Fruit fly (Drosophila melanogaster) whole organism, prepupa: ENCODE results near the gene ATPsynGL.

Experiments
- Blimp-1 ChIP-seq: fragments of 200-800 bp; sonication (Bioruptor generic); optimal IDR thresholded peaks from 3 replicates; lab custom pipeline; 2017; ENCODE audit warnings: missing biosample characterization, missing genetic modification characterization, mild to moderate bottlenecking, moderate library complexity, missing genetic modification reagents
- CG10669 ChIP-seq: fragments of 200-800 bp; sonication (Bioruptor generic); optimal IDR thresholded peaks from 3 replicates; lab custom pipeline; 2018; ENCODE audit warnings: missing biosample characterization, mild to moderate bottlenecking, missing genetic modification characterization, moderate library complexity
- CG11902 ChIP-seq: fragments of 200-800 bp; sonication (Bioruptor generic); optimal IDR thresholded peaks from 3 replicates; lab custom pipeline; 2016; ENCODE audit warnings: missing biosample characterization, missing genetic modification characterization
- CG31627 ChIP-seq: fragments of 200-800 bp; sonication (Bioruptor generic); optimal IDR thresholded peaks from 3 replicates; lab custom pipeline; 2016; ENCODE audit warnings: missing biosample characterization, missing genetic modification characterization
- CG32006 ChIP-seq: fragments of 200-800 bp; sonication (Bioruptor generic); optimal IDR thresholded peaks from 3 replicates; lab custom pipeline; 2017; ENCODE audit warnings: missing biosample characterization, mild to moderate bottlenecking, missing genetic modification characterization
- CG34406 ChIP-seq: fragments of 200-800 bp; sonication (Bioruptor generic); optimal IDR thresholded peaks from 3 replicates; lab custom pipeline; 2016; ENCODE audit warnings: missing biosample characterization, missing genetic modification characterization
- CG6163 ChIP-seq: fragments of 200-800 bp; sonication (Bioruptor generic); IDR thresholded peaks from 3 replicates; pipeline ENCODE4 v1.3.6; 2022; ENCODE audit warnings: missing biosample characterization, missing genetic modification characterization
- CG6792 ChIP-seq: fragments of 200-800 bp; sonication (Bioruptor generic); optimal IDR thresholded peaks from 3 replicates; lab custom pipeline; 2016; ENCODE audit warnings: missing biosample characterization, missing genetic modification characterization
- CG6808 ChIP-seq: fragments of 200-800 bp; sonication (Bioruptor generic); optimal IDR thresholded peaks from 3 replicates; lab custom pipeline; 2017; ENCODE audit warnings: missing biosample characterization, missing genetic modification characterization, mild to moderate bottlenecking, moderate library complexity, missing genetic modification reagents
- CG7368 ChIP-seq: fragments of 200-800 bp; sonication (Bioruptor generic); optimal IDR thresholded peaks from 3 replicates; lab custom pipeline; 2016; ENCODE audit warnings: missing biosample characterization, missing genetic modification characterization
- CG8632 ChIP-seq: fragments of 200-800 bp; sonication (Bioruptor generic); optimal IDR thresholded peaks from 3 replicates; lab custom pipeline; 2016; ENCODE audit warnings: missing biosample characterization, missing genetic modification characterization
- Eip75B ChIP-seq: fragments of 200-800 bp; sonication (Bioruptor generic); optimal IDR thresholded peaks from 3 replicates; lab custom pipeline; 2016; ENCODE audit warnings: missing biosample characterization, missing genetic modification characterization
- Eip78C ChIP-seq: fragments of 200-800 bp; sonication (Bioruptor generic); peaks from one replicate; lab custom pipeline; 2016; ENCODE audit warnings: missing biosample characterization, missing genetic modification characterization
- Eip93F ChIP-seq: fragments of 200-800 bp; sonication (Bioruptor generic); optimal IDR thresholded peaks from 2 replicates; lab custom pipeline; 2016; ENCODE audit warnings: missing biosample characterization, mild to moderate bottlenecking, missing genetic modification characterization
- OdsH ChIP-seq: fragments of 200-800 bp; sonication (Bioruptor generic); optimal IDR thresholded peaks from 3 replicates; lab custom pipeline; 2016; ENCODE audit warnings: missing biosample characterization, missing genetic modification characterization
- Smox ChIP-seq: fragments of 200-800 bp; sonication (Bioruptor generic); optimal IDR thresholded peaks from 3 replicates; lab custom pipeline; 2016; ENCODE audit warnings: missing biosample characterization, missing genetic modification characterization
- Sox14 ChIP-seq: fragments of 200-800 bp; sonication (Bioruptor generic); optimal IDR thresholded peaks from 3 replicates; lab custom pipeline; 2016; ENCODE audit warnings: missing biosample characterization, missing genetic modification characterization
- Sox15 ChIP-seq: fragments of 200-800 bp; sonication (Bioruptor generic); optimal IDR thresholded peaks from 3 replicates; lab custom pipeline; 2016; ENCODE audit warnings: missing biosample characterization, missing genetic modification characterization
- achi ChIP-seq: fragments of 200-800 bp; sonication (Bioruptor generic); optimal IDR thresholded peaks from 3 replicates; lab custom pipeline; 2016; ENCODE audit warnings: missing biosample characterization, missing genetic modification characterization
- dac ChIP-seq: fragments of 200-800 bp; sonication (Bioruptor generic); optimal IDR thresholded peaks from 2 replicates; lab custom pipeline; 2017; ENCODE audit warnings: missing biosample characterization, mild to moderate bottlenecking, missing genetic modification characterization
- dsx ChIP-seq: fragments of 200-800 bp; optimal IDR thresholded peaks from 3 replicates; lab custom pipeline; 2019; ENCODE audit warnings: missing biosample characterization, mild to moderate bottlenecking, missing genetic modification characterization, moderate library complexity; ENCODE audit not compliant: poor library complexity, severe bottlenecking
- esn ChIP-seq: fragments of 200-800 bp; sonication (Bioruptor generic); optimal IDR thresholded peaks from 2 replicates; lab custom pipeline; 2016; ENCODE audit warnings: missing biosample characterization, mild to moderate bottlenecking, missing genetic modification characterization, moderate library complexity
- fd59A ChIP-seq: fragments of 200-800 bp; sonication (Bioruptor generic); optimal IDR thresholded peaks from 2 replicates; lab custom pipeline; 2017; ENCODE audit warnings: missing biosample characterization, mild to moderate bottlenecking, missing genetic modification characterization, missing genetic modification reagents
- net ChIP-seq: fragments of 200-800 bp; sonication (Bioruptor generic); optimal IDR thresholded peaks from 3 replicates; lab custom pipeline; 2016; ENCODE audit warnings: missing biosample characterization, missing genetic modification characterization
- pdm3 ChIP-seq: fragments of 200-800 bp; sonication (Bioruptor generic); optimal IDR thresholded peaks from 3 replicates; lab custom pipeline; 2016; ENCODE audit warnings: missing biosample characterization, missing genetic modification characterization
- svp ChIP-seq: fragments of 200-800 bp; sonication (Bioruptor generic); peaks from one replicate; lab custom pipeline; 2016; ENCODE audit warnings: missing biosample characterization, missing genetic modification characterization

The ATPsynGL gene

DNA sequence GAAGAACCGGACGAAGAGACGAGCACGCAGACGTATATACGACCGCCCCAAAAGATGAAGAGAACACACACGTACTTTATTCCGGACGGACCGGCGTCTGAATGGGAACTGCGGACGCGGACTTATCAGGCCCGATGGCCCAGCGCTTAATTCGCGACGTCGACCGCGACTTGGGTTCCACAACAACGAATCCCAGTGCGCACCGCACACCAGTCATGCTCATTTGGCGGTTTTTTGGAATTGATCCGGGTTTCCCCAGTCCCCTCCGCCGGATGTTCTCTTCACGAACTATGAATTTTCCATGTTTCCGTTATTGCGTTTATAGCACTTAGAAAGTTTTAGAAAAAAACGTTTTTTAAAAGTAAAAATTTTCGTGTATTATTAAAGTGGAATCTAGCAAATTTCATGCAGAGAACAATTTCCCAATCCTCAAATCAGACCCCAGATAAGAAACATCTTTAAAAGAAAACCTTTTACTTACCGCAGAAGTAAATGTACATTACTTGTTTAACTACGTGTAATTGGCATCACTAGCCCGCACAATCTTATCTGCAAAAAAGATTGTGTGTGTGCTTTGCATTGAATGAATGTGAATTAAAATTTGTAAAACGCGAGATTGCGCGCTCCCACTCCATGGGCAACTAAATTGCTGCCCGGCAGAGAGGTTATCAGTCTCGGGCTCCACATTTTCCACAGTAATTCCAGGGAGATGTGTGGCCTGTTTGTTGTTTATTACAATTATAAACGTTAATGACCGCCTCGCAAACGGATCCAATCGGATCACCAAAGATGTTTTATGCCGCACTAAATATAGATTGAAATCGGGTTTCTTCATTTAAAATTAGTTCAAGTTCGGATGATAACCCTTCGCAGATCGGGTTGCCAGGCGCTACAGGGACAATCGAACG lies 43.6 kb downstream of the ATPsynGL start, which contains the start of gene CG7149 (continued):
- TF ChIP-seq Blimp-1 (GFP tag; lab: Kevin White, UChicago) = peak; percentile 1
- TF ChIP-seq svp (GFP tag; lab: Kevin White, UChicago) = peak; percentile 98
- peak; percentile 47 for TF ChIP-seq CG31627 (GFP tag; lab: Kevin White, UChicago)
- peak; percentile 1 for TF ChIP-seq CG6792
- TF ChIP-seq Eip93F (GFP tag; lab: Kevin White, UChicago) = no peak
- peak; percentile 81 for TF ChIP-seq Eip78C (GFP tag; lab: Kevin White, UChicago)
- peak; percentile 33 for TF ChIP-seq OdsH (GFP tag; lab: Kevin White, UChicago)
- peak; percentile 33 for TF ChIP-seq CG6808 (GFP tag; lab: Kevin White, UChicago)
- no peak for TF ChIP-seq CG34406 (GFP tag; lab: Kevin White, UChicago)
- no peak for TF ChIP-seq CG32006
- TF ChIP-seq esn = peak; percentile 60
- TF ChIP-seq Smox (GFP tag; lab: Kevin White, UChicago) = no peak
- peak; percentile 26 for TF ChIP-seq pdm3 (GFP tag; lab: Kevin White, UChicago)

DNA sequence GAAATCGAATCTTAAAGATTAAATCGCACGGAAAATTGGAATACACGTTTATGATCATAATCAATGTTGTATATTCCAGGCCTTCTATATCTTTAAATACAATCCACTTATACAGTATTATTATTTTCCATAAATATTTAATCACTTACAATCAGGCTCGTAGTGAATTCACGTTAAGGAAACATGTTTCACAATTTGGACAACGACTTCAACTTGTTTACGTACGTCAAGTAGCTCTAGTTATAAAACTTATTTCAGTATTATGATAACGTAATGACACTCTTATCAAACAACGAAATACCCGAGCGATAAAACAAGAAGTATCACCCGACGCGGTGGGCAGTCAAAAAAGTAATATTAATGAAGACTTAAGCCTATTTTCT lies 44.3 kb downstream of the ATPsynGL start:
- TF ChIP-seq fd59A (GFP tag; lab: Kevin White, UChicago) (no peak), Sox14 (no peak), net (GFP tag; lab: Kevin White, UChicago) (no peak), Eip75B (no peak), esn (no peak), CG32006 (no peak), CG6792 (no peak), dac (no peak), svp (GFP tag; lab: Kevin White, UChicago) (no peak), CG6808 (GFP tag; lab: Kevin White, UChicago) (no peak), CG10669 (no peak), dsx (GFP tag; lab: Kevin White, UChicago) (no peak)

DNA sequence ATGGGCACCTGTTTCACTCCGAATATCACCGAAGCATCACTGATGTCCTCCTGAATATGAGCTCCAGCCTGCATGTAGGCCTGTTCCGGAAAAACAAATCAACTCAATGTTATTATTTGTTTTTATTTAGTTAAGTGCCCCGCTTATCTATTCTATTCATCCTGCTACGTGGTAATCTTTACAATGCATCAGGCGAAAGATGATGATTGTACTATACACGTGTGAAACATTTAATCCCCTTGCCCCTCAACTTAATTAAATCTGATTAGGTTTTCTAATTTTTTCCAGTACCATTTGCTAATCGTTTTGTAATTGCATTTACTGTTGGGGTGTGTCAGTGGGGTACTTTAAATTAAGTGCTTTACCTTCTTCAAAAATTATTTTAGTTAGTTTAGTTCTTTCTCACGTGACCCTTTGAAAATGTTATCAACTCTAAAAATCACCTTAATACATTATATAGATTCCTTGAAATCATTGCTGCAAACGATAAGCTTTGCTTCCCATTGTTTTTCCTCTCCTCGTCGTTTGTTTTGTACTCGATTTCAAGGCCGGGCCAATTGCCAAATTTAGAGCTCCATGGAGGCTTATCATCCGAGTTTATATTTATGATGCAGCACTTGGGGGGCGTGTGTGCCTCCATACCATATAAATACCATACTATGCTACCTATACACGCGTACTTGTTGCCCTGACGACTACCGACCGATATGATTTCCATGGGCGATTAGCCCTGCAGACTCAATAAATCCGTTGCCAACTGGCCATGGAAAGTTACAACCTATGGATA lies 47.8 kb downstream of the ATPsynGL start:
- no peak for TF ChIP-seq Eip78C (GFP tag; lab: Kevin White, UChicago)
- no peak for TF ChIP-seq CG7368 (GFP tag; lab: Kevin White, UChicago)
- no peak for TF ChIP-seq Sox15 (GFP tag; lab: Kevin White, UChicago)
- TF ChIP-seq CG11902 (GFP tag; lab: Kevin White, UChicago) = no peak
- TF ChIP-seq CG6163 (GFP tag; lab: Robert Waterston, UW) = no peak
- no peak for TF ChIP-seq achi (GFP tag; lab: Kevin White, UChicago)
- TF ChIP-seq CG8632 (GFP tag; lab: Kevin White, UChicago) = no peak

DNA sequence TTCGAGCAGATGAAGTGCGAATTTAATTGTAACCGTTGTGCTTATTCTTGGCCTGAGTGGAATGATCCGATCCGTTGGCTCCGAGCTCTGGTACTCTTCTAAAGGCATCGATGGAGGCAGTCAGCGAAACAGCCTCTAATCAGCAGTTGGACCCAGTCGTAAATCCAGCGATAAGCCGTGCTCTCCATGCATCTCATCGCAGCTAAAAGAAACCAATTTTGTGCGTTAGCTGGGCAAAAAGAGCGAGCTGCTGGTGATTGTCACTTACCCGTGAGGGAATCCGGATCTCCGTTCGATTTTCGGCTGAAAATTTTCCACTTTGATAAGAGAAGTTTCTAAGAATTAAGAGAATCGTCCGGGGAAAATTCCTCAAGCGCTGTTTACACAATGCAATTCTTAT lies 48.8 kb downstream of the ATPsynGL start, which contains the start of gene LKRSDH:
Gene LKRSDH (minus strand): TSS at position 101 of the 400 bp plus-strand sequence.
- TF ChIP-seq svp (GFP tag; lab: Kevin White, UChicago) (peak; percentile 35), OdsH (GFP tag; lab: Kevin White, UChicago) (no peak)
